Fruit fly (Drosophila melanogaster) whole organism, prepupa: ENCODE measurements around the gene pinta.

ENCODE experiments used
- CG7368 ChIP-seq: fragments of 200-800 bp; sonication (Bioruptor generic); optimal IDR thresholded peaks from 3 replicates; lab custom pipeline; 2016; ENCODE audit warnings: missing biosample characterization, missing genetic modification characterization
- Ets96B ChIP-seq: fragments of 200-800 bp; optimal IDR thresholded peaks from 2 replicates; lab custom pipeline; 2019; ENCODE audit warnings: missing biosample characterization, mild to moderate bottlenecking, missing genetic modification characterization, moderate library complexity
- Lpt ChIP-seq: fragments of 200-800 bp; sonication (Bioruptor generic); optimal IDR thresholded peaks from 3 replicates; lab custom pipeline; 2016; ENCODE audit warnings: missing biosample characterization, missing genetic modification characterization
- OdsH ChIP-seq: fragments of 200-800 bp; sonication (Bioruptor generic); optimal IDR thresholded peaks from 3 replicates; lab custom pipeline; 2016; ENCODE audit warnings: missing biosample characterization, missing genetic modification characterization
- fd85E ChIP-seq: fragments of 200-800 bp; sonication (Bioruptor generic); optimal IDR thresholded peaks from 3 replicates; lab custom pipeline; 2016; ENCODE audit warnings: missing biosample characterization, missing genetic modification characterization
- lz ChIP-seq: fragments of 200-800 bp; sonication (Bioruptor generic); optimal IDR thresholded peaks from 3 replicates; lab custom pipeline; 2016; ENCODE audit warnings: missing biosample characterization, missing genetic modification characterization
- topi ChIP-seq: fragments of 200-800 bp; sonication (Bioruptor generic); optimal IDR thresholded peaks from 3 replicates; lab custom pipeline; 2016; ENCODE audit warnings: missing biosample characterization, missing genetic modification characterization

dm6 chr3R:22394004-22394403 lies 30.7 kb downstream of the pinta start, which contains the start of gene CG13857:
- TF ChIP-seq lz (GFP tag; lab: Kevin White, UChicago): no peak
- TF ChIP-seq Ets96B: no peak
- no peak for TF ChIP-seq fd85E (GFP tag; lab: Kevin White, UChicago)
- TF ChIP-seq OdsH (GFP tag; lab: Kevin White, UChicago): no peak
- no peak for TF ChIP-seq CG7368 (GFP tag; lab: Kevin White, UChicago)
- no peak for TF ChIP-seq Lpt (GFP tag; lab: Kevin White, UChicago)
- TF ChIP-seq topi (GFP tag; lab: Kevin White, UChicago): no peak
